Fruit fly (Drosophila melanogaster): ENCODE measurements around the gene CG6171.

The CG6171 gene

dm6 chr3R:15347822-15348221 lies 15.8 kb downstream of the CG6171 start, which contains the start of the genes CG42726 and CG42727 (continued):
- TF ChIP-seq CrebB (tag; optimal IDR thresholded peaks at IDR 0.05) (no peak), bab2 (GFP tag; optimal IDR thresholded peaks at IDR 0.05) (no peak), CG8765 (GFP tag; IDR thresholded peaks at IDR 0.05) (no peak), bowl (GFP tag; IDR thresholded peaks at IDR 0.05) (no peak), CG9932 (GFP tag; IDR thresholded peaks at IDR 0.05) (peak; percentile 53), CG17802 (tag; optimal IDR thresholded peaks at IDR 0.05) (no peak), z (GFP tag; IDR thresholded peaks at IDR 0.05) (no peak), crc (GFP tag; optimal IDR thresholded peaks at IDR 0.05) (no peak), CG31224 (GFP tag; IDR thresholded peaks at IDR 0.05) (no peak), Fer2 (tag; optimal IDR thresholded peaks at IDR 0.05) (no peak), Lim3 (GFP tag; IDR thresholded peaks at IDR 0.05) (no peak), Ptx1 (GFP tag; IDR thresholded peaks at IDR 0.05) (peak; percentile 31; the same call in 1 of the 2 replicates), ham (GFP tag; IDR thresholded peaks at IDR 0.05) (no peak), CG12299 (tag; optimal IDR thresholded peaks at IDR 0.05) (no peak), Hr51 (GFP tag; optimal IDR thresholded peaks at IDR 0.05) (no peak), ken (GFP tag; IDR thresholded peaks at IDR 0.05) (peak; percentile 43; the same call in 1 of the 3 replicates), E2f1 (GFP tag; IDR thresholded peaks at IDR 0.05) (0 out of 2 replicates have a peak, but pooled peaks have one; percentile 13), Sox102F (GFP tag; optimal IDR thresholded peaks at IDR 0.05) (no peak), vvl (GFP tag; IDR thresholded peaks at IDR 0.05) (0 out of 2 replicates have a peak, but pooled peaks have one; percentile 34), CG16779 (GFP tag; IDR thresholded peaks at IDR 0.05) (no peak), otp (GFP tag; IDR thresholded peaks at IDR 0.05) (no peak), Deaf1 (tag; optimal IDR thresholded peaks at IDR 0.05) (no peak), CG4820 (GFP tag; optimal IDR thresholded peaks at IDR 0.05) (no peak), unc-4 (GFP tag; IDR thresholded peaks at IDR 0.05; ENCODE audit: partially characterized antibody) (no peak), CG1603 (tag; optimal IDR thresholded peaks at IDR 0.05) (peak; percentile 45), CG14441 (GFP tag; IDR thresholded peaks at IDR 0.05) (0 out of 2 replicates have a peak, but pooled peaks have one; percentile 26), MESR4 (GFP tag; optimal IDR thresholded peaks at IDR 0.05) (peak; percentile 75), insv (GFP tag; optimal IDR thresholded peaks at IDR 0.05) (no peak), CG10462 (GFP tag; optimal IDR thresholded peaks at IDR 0.05) (no peak), sisA (GFP tag; IDR thresholded peaks at IDR 0.05) (peak; percentile 30), CG11695 (GFP tag; IDR thresholded peaks at IDR 0.05) (no peak), HLHmδ (GFP tag; optimal IDR thresholded peaks at IDR 0.05) (no peak), ac (GFP tag; optimal IDR thresholded peaks at IDR 0.05) (no peak), CG34376 (GFP tag; optimal IDR thresholded peaks at IDR 0.05) (no peak), CG3847 (GFP tag; IDR thresholded peaks at IDR 0.05) (peak; percentile 18; the same call in 1 of the 2 replicates), sim (GFP tag; IDR thresholded peaks at IDR 0.05) (no peak), CG15479 (GFP tag; optimal IDR thresholded peaks at IDR 0.05) (no peak), trem (tag; optimal IDR thresholded peaks at IDR 0.05) (peak; percentile 24), tna (GFP tag; IDR thresholded peaks at IDR 0.05; ENCODE audit: partially characterized antibody) (no peak), CG8924 (tag; optimal IDR thresholded peaks at IDR 0.05) (no peak), croc (GFP tag; conservative IDR thresholded peaks at IDR 0.05) (no peak), dmrt99B (tag; optimal IDR thresholded peaks at IDR 0.05) (no peak), Xrp1 (GFP tag; IDR thresholded peaks at IDR 0.05) (peak; percentile 37; the same call in 1 of the 2 replicates), chn (GFP tag; optimal IDR thresholded peaks at IDR 0.05) (no peak), tup (GFP tag; optimal IDR thresholded peaks at IDR 0.05) (no peak), tap (tag; optimal IDR thresholded peaks at IDR 0.05) (no peak), twi (tag; optimal IDR thresholded peaks at IDR 0.05) (no peak), tin (GFP tag; optimal IDR thresholded peaks at IDR 0.05) (peak; percentile 51), ERR (GFP tag; optimal IDR thresholded peaks at IDR 0.05) (no peak), Chrac-16 (GFP tag; optimal IDR thresholded peaks at IDR 0.05) (peak; percentile 25), Dll (GFP tag; IDR thresholded peaks at IDR 0.05; ENCODE audit: partially characterized antibody) (no peak), CG5245 (GFP tag; optimal IDR thresholded peaks at IDR 0.05) (no peak)

All from whole organism, embryonic.